Worm (Caenorhabditis elegans) whole organism, late embryonic: ENCODE data around the gene adh-5.

ENCODE experiments used
- C38D4.7 ChIP-seq: fragments of 200-800 bp; sonication (Bioruptor generic); optimal IDR thresholded peaks from 2 replicates; lab custom pipeline; 2018; ENCODE audit warnings: mild to moderate bottlenecking, missing genetic modification characterization, moderate library complexity, missing compliant biosample characterization
- K02D7.2 ChIP-seq: sonication (generic microtip); optimal IDR thresholded peaks from 2 replicates; lab custom pipeline; 2017; ENCODE audit warnings: mild to moderate bottlenecking, missing genetic modification characterization, missing compliant biosample characterization
- T23F11.4 ChIP-seq: fragments of 200-800 bp; sonication (Bioruptor generic); optimal IDR thresholded peaks from 2 replicates; lab custom pipeline; 2018; ENCODE audit warnings: mild to moderate bottlenecking, missing genetic modification characterization, missing compliant biosample characterization
- ceh-14 ChIP-seq: sonication (generic microtip); optimal IDR thresholded peaks from 2 replicates; lab custom pipeline; 2016; ENCODE audit warnings: missing genotype, missing genetic modification characterization, missing compliant biosample characterization
- ceh-19 ChIP-seq: fragments of 200-800 bp; sonication (Bioruptor generic); optimal IDR thresholded peaks from 2 replicates; lab custom pipeline; 2018; ENCODE audit warnings: mild to moderate bottlenecking, missing genetic modification characterization, missing compliant biosample characterization
- ceh-2 ChIP-seq: sonication (generic microtip); optimal IDR thresholded peaks from 2 replicates; lab custom pipeline; 2016; ENCODE audit warnings: missing genotype, missing genetic modification characterization, missing compliant biosample characterization
- ceh-24 ChIP-seq: sonication (generic microtip); optimal IDR thresholded peaks from 2 replicates; lab custom pipeline; 2016; ENCODE audit warnings: mild to moderate bottlenecking, missing genetic modification characterization, missing compliant biosample characterization
- ceh-30 ChIP-seq: fragments of 150-350 bp; optimal IDR thresholded peaks from 2 replicates; lab custom pipeline; 2014; ENCODE audit warnings: missing biosample characterization, missing genetic modification characterization
- ceh-31 ChIP-seq: sonication (generic microtip); optimal IDR thresholded peaks from 2 replicates; lab custom pipeline; 2016; ENCODE audit warnings: missing genetic modification characterization, missing compliant biosample characterization
- ceh-34 ChIP-seq: sonication (generic microtip); optimal IDR thresholded peaks from 2 replicates; lab custom pipeline; 2016; ENCODE audit warnings: mild to moderate bottlenecking, missing genetic modification characterization, missing compliant biosample characterization
- ceh-6 ChIP-seq: fragments of 200-800 bp; sonication (Bioruptor generic); optimal IDR thresholded peaks from 2 replicates; lab custom pipeline; 2018; ENCODE audit warnings: mild to moderate bottlenecking, missing genetic modification characterization, missing compliant biosample characterization
- fkh-10 ChIP-seq: fragments of 150-350 bp; optimal IDR thresholded peaks from 2 replicates; lab custom pipeline; 2014; ENCODE audit warnings: missing biosample characterization, missing genetic modification reagents, missing genetic modification characterization
- gmeb-2 ChIP-seq: sonication (generic microtip); optimal IDR thresholded peaks from 2 replicates; lab custom pipeline; 2016; ENCODE audit warnings: missing genetic modification characterization, inconsistent platforms, missing compliant biosample characterization
- hlh-13 ChIP-seq: fragments of 200-800 bp; sonication (Bioruptor generic); optimal IDR thresholded peaks from 2 replicates; lab custom pipeline; 2018; ENCODE audit warnings: mild to moderate bottlenecking, missing genetic modification characterization, missing compliant biosample characterization
- hlh-15 ChIP-seq: sonication (generic microtip); optimal IDR thresholded peaks from 2 replicates; lab custom pipeline; 2016; ENCODE audit warnings: missing genetic modification characterization, missing compliant biosample characterization
- hlh-30 ChIP-seq: sonication (generic microtip); optimal IDR thresholded peaks from 2 replicates; lab custom pipeline; 2017; ENCODE audit warnings: antibody characterized with exemption, missing genetic modification characterization, missing compliant biosample characterization; ENCODE audit not compliant: insufficient read depth
- hlh-8 ChIP-seq: sonication (generic microtip); optimal IDR thresholded peaks from 2 replicates; lab custom pipeline; 2016; ENCODE audit warnings: missing genotype, missing genetic modification characterization, missing compliant biosample characterization
- lim-6 ChIP-seq: sonication (generic microtip); optimal IDR thresholded peaks from 2 replicates; lab custom pipeline; 2016; ENCODE audit warnings: missing genetic modification characterization, missing compliant biosample characterization
- lin-11 ChIP-seq: fragments of 200-800 bp; sonication (Bioruptor generic); optimal IDR thresholded peaks from 2 replicates; lab custom pipeline; 2018; ENCODE audit warnings: mild to moderate bottlenecking, missing genetic modification characterization, missing compliant biosample characterization
- mec-3 ChIP-seq: sonication (generic microtip); optimal IDR thresholded peaks from 2 replicates; lab custom pipeline; 2016; ENCODE audit warnings: borderline replicate concordance, missing genetic modification characterization, missing compliant biosample characterization
- nhr-11 ChIP-seq: fragments of 150-350 bp; optimal IDR thresholded peaks from 2 replicates; lab custom pipeline; 2014; ENCODE audit warnings: missing biosample characterization, missing genetic modification characterization
- odd-2 ChIP-seq: sonication (generic microtip); optimal IDR thresholded peaks from 2 replicates; lab custom pipeline; 2017; ENCODE audit warnings: antibody characterized with exemption, mild to moderate bottlenecking, missing genetic modification characterization, missing compliant biosample characterization
- pag-3 ChIP-seq: sonication (generic microtip); optimal IDR thresholded peaks from 2 replicates; lab custom pipeline; 2016; ENCODE audit warnings: missing compliant biosample characterization, missing genetic modification characterization, borderline replicate concordance
- pat-9 ChIP-seq: fragments of 200-800 bp; sonication (Bioruptor generic); optimal IDR thresholded peaks from 2 replicates; lab custom pipeline; 2018; ENCODE audit warnings: mild to moderate bottlenecking, missing genetic modification characterization, moderate library complexity, missing compliant biosample characterization
- pha-2 ChIP-seq: sonication (generic microtip); optimal IDR thresholded peaks from 2 replicates; lab custom pipeline; 2017; ENCODE audit warnings: mild to moderate bottlenecking, missing genetic modification characterization, missing compliant biosample characterization
- rnt-1 ChIP-seq: sonication (generic microtip); optimal IDR thresholded peaks from 2 replicates; lab custom pipeline; 2016; ENCODE audit warnings: missing genetic modification characterization, missing compliant biosample characterization
- tbx-2 ChIP-seq: sonication (generic microtip); optimal IDR thresholded peaks from 2 replicates; lab custom pipeline; 2016; ENCODE audit warnings: missing genetic modification characterization, missing compliant biosample characterization
- unc-3 ChIP-seq, 2 experiments: fragments of 200-800 bp in 1 of 2; sonication (Bioruptor generic) in 1 of 2; sonication (generic microtip) in 1 of 2; conservative IDR thresholded peaks in 1 of 2; optimal IDR thresholded peaks in 1 of 2; 2 replicates each; pipeline versions ENCODE4 v1.3.6 to Lab custom; 2016 to 2022; ENCODE audit warnings: missing compliant biosample characterization in 2 of 2, missing genetic modification characterization in 2 of 2, missing genetic modification reagents in 1 of 2
- unc-55 ChIP-seq: sonication (generic microtip); optimal IDR thresholded peaks from 2 replicates; lab custom pipeline; 2017; ENCODE audit warnings: missing biosample characterization, missing genetic modification reagents, missing genetic modification characterization
- unc-86 ChIP-seq: sonication (generic microtip); optimal IDR thresholded peaks from 2 replicates; lab custom pipeline; 2016; ENCODE audit warnings: missing genetic modification characterization, missing compliant biosample characterization
- zip-5 ChIP-seq: sonication (generic microtip); optimal IDR thresholded peaks from 2 replicates; lab custom pipeline; 2016; ENCODE audit warnings: missing genetic modification characterization, missing compliant biosample characterization
- ztf-16 ChIP-seq: sonication (generic microtip); optimal IDR thresholded peaks from 2 replicates; lab custom pipeline; 2017; ENCODE audit warnings: missing genetic modification characterization, missing compliant biosample characterization

adh-5 gene

ce11 chrV:911474-911873 lies at the start of gene adh-5:
TSS of gene adh-5 (plus strand) at chrV:911774.
- TF ChIP-seq ceh-34 (tag; lab: Kevin White, UChicago) = no peak
- TF ChIP-seq hlh-13 (GFP tag; lab: Kevin White, UChicago) = no peak

ce11 chrV:866729-867128 lies 44.8 kb upstream of the adh-5 start, which contains the start of gene T02B11.3:
TSS of gene T02B11.3 (minus strand) at chrV:866829.
- TF ChIP-seq unc-86 = no peak
- no peak for TF ChIP-seq ceh-2 (tag; lab: Kevin White, UChicago)
- no peak for TF ChIP-seq rnt-1 (tag; lab: Kevin White, UChicago)
- TF ChIP-seq zip-5 (tag; lab: Kevin White, UChicago) = no peak
- TF ChIP-seq lim-6 (tag; lab: Kevin White, UChicago) = no peak
- no peak for TF ChIP-seq unc-3 (GFP tag; conservative IDR thresholded peaks at IDR 0.05; lab: Robert Waterston, UW)
- no peak for TF ChIP-seq unc-3 (tag; optimal IDR thresholded peaks at IDR 0.05; lab: Kevin White, UChicago)
- TF ChIP-seq nhr-11 (tag; lab: Kevin White, UChicago) = no peak

DNA sequence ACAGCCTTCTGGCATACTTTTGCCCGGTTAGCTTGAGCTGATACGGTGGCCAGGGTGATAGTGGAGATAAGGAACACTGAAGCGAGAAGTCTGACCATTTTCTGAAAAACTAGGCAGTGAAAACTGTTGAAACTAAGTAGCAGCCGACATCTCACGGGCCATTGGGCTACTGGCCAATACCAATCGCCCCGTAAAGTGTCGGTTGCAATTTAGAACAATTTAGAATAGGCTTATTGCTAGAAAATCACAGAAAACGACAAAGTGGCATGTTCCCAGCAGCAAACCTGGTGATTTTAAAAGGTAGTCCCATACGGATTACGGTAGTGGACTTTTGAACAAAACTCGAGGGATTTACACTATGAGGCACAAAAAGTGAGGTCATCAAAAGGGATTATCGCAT lies 40.5 kb upstream of the adh-5 start, which contains the start of gene T02B11.4:
T02B11.4 (minus strand) TSS at position 101 of the 400 bp plus-strand sequence.
- TF ChIP-seq unc-55 (GFP tag; lab: Kevin White, UChicago) (no peak), nhr-11 (tag; lab: Kevin White, UChicago) (no peak), zip-5 (tag; lab: Kevin White, UChicago) (no peak)
- TF ChIP-seq, all 69 proteins: peak for 0

DNA sequence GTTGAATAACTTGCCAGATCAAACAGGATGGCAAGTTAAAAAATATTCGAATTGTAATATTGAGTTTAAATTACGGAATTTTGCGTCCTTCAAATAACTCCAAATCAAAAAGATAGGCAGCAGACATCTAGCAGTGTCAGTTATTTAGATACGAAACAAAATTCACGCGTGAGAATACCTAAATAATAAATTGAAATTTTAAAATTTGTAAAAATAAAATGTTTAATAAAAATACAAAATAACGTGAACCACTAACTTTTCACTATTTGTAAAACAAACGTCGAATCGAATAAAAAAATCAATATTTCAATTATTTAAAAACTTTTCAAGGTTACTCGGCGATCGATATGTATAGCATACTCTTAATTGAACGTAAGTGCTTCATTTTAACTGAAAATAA lies 35.6 kb upstream of the adh-5 start, which contains the start of gene T02B11.9:
T02B11.9 (plus strand) TSS at position 301 of the 400 bp plus-strand sequence.
- TF ChIP-seq rnt-1 (tag; lab: Kevin White, UChicago) (no peak), unc-3 (GFP tag; conservative IDR thresholded peaks at IDR 0.05; lab: Robert Waterston, UW) (no peak), unc-3 (tag; optimal IDR thresholded peaks at IDR 0.05; lab: Kevin White, UChicago) (no peak), fkh-10 (GFP tag; lab: Kevin White, UChicago) (no peak), ceh-31 (tag; lab: Kevin White, UChicago) (no peak), gmeb-2 (tag; lab: Kevin White, UChicago) (no peak), ceh-19 (GFP tag; lab: Kevin White, UChicago) (no peak), pag-3 (tag; lab: Kevin White, UChicago) (no peak), ceh-14 (tag; lab: Kevin White, UChicago) (no peak), ceh-6 (GFP tag; lab: Kevin White, UChicago) (no peak), ztf-16 (tag; lab: Kevin White, UChicago) (no peak), nhr-11 (tag; lab: Kevin White, UChicago) (no peak), hlh-30 (no peak), ceh-24 (tag; lab: Kevin White, UChicago) (no peak), pha-2 (tag; lab: Kevin White, UChicago) (no peak), K02D7.2 (tag; lab: Kevin White, UChicago) (no peak), pat-9 (tag; lab: Kevin White, UChicago) (no peak), ceh-30 (tag; lab: Kevin White, UChicago) (no peak)
- TF ChIP-seq, all 69 proteins: peak for 0

ce11 chrV:878567-878966 lies 33.0 kb upstream of the adh-5 start, which contains the start of gene T02B11.8:
TSS of gene T02B11.8 (minus strand) at chrV:878667.
- TF ChIP-seq ceh-19 (GFP tag; lab: Kevin White, UChicago) = no peak
- TF ChIP-seq, all 69 proteins: peak for 0

DNA sequence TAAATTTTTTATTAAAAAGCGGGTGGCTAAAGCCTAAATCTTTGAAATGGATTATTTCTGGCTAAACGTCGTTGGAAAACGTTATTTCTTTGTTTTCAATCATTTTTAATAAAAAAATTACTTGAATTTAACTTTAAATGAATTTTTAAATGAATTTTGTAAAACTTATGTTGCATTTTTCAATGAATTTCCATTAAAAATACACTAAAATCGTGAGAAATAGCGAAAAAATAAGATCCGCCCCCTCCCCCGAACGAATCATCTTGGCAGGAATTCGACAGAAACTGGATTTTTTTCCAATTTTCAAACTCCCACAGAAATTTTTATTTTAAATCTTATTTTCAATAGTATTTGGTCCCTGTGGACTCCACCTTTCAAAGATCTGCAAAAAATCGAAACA lies 32.4 kb upstream of the adh-5 start, which contains the start of gene srg-53:
srg-53 (plus strand) TSS at position 301 of the 400 bp plus-strand sequence.
- TF ChIP-seq unc-86 (no peak), ztf-16 (tag; lab: Kevin White, UChicago) (no peak), odd-2 (no peak), K02D7.2 (tag; lab: Kevin White, UChicago) (no peak), lin-11 (tag; lab: Kevin White, UChicago) (no peak), tbx-2 (tag; lab: Kevin White, UChicago) (no peak), T23F11.4 (GFP tag; lab: Kevin White, UChicago) (no peak), hlh-8 (tag; lab: Kevin White, UChicago) (no peak), pat-9 (tag; lab: Kevin White, UChicago) (no peak), hlh-15 (tag; lab: Kevin White, UChicago) (no peak), C38D4.7 (GFP tag; lab: Kevin White, UChicago) (no peak), mec-3 (tag; lab: Kevin White, UChicago) (no peak), unc-55 (GFP tag; lab: Kevin White, UChicago) (no peak)
- TF ChIP-seq, all 69 proteins: peak for 0
